Fruit fly (Drosophila melanogaster): ENCODE results near the gene Ndc1.

DNA sequence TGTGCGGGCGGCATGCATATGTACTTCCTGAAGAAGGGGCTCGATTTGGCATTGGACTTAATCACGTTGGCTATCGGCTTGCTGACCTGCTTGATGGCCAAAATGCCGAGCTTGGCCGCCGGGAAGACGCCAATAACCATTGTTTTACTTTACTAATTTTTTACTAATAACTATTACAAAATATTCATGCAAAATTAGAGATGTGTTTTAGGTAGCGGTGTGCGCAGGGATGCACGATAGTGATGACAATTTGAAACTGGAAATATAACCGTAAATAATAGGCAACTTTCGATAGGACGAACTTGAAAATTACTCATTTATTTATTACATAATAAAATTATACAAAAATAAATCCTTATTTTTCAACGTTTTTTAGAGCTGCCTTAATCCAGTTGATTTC lies 3.2 kb downstream of the Ndc1 start, which contains the start of gene CG13601:
- TF ChIP-seq CTCF (optimal IDR thresholded peaks at IDR 0.05): no peak
- no peak for TF ChIP-seq CG8478 (optimal IDR thresholded peaks at IDR 0.05)
